Worm (Caenorhabditis elegans) whole organism, L3 larva: ENCODE results near the gene tmem-231.
"Not testable (repeated sequence)": the region's sequence is repeated elsewhere in the genome, so short reads cannot be mapped to it uniquely, and the experiment has no call there.

Experiments used
- R02D3.7 ChIP-seq: fragments of 150-350 bp; optimal IDR thresholded peaks from 2 replicates; lab custom pipeline; 2014; ENCODE audit warnings: missing biosample characterization, missing genetic modification characterization
- ZK546.5 ChIP-seq: sonication (generic microtip); optimal IDR thresholded peaks from 2 replicates; lab custom pipeline; 2017; ENCODE audit warnings: missing biosample characterization, missing genetic modification characterization
- ama-1 ChIP-seq: fragments of 150-350 bp; optimal IDR thresholded peaks from 2 replicates; lab custom pipeline; 2018
- ceh-16 ChIP-seq: sonication (generic microtip); optimal IDR thresholded peaks from 2 replicates; lab custom pipeline; 2017; ENCODE audit warnings: missing biosample characterization, missing genetic modification characterization
- ceh-28 ChIP-seq: fragments of 150-350 bp; optimal IDR thresholded peaks from 2 replicates; lab custom pipeline; 2014; ENCODE audit warnings: missing biosample characterization, missing genetic modification reagents, missing genetic modification characterization
- ceh-9 ChIP-seq: sonication (generic microtip); optimal IDR thresholded peaks from 2 replicates; lab custom pipeline; 2018; ENCODE audit warnings: missing biosample characterization, missing genetic modification characterization
- elt-1 ChIP-seq: fragments of 150-350 bp; optimal IDR thresholded peaks from 2 replicates; lab custom pipeline; 2014; ENCODE audit warnings: missing biosample characterization, missing genetic modification characterization
- elt-2 ChIP-seq: sonication (generic microtip); optimal IDR thresholded peaks from 2 replicates; lab custom pipeline; 2016; ENCODE audit warnings: missing genetic modification reagents, mild to moderate bottlenecking, missing genetic modification characterization, missing compliant biosample characterization
- eor-1 ChIP-seq, 2 experiments: fragments of 150-350 bp; optimal IDR thresholded peaks; 2 replicates each; lab custom pipeline; 2014 to 2018; ENCODE audit warnings: missing biosample characterization in 2 of 2, missing genetic modification characterization in 2 of 2
- fkh-2 ChIP-seq: fragments of 150-350 bp; optimal IDR thresholded peaks from 2 replicates; lab custom pipeline; 2014; ENCODE audit warnings: missing biosample characterization, missing genetic modification reagents, missing genetic modification characterization
- fos-1 ChIP-seq: fragments of 150-350 bp; optimal IDR thresholded peaks from 2 replicates; lab custom pipeline; 2014; ENCODE audit warnings: missing biosample characterization, missing genetic modification characterization
- hmg-11 ChIP-seq: sonication (generic microtip); optimal IDR thresholded peaks from 2 replicates; lab custom pipeline; 2016; ENCODE audit warnings: missing genetic modification characterization, missing compliant biosample characterization
- jun-1 ChIP-seq: fragments of 150-350 bp; optimal IDR thresholded peaks from 2 replicates; lab custom pipeline; 2014; ENCODE audit warnings: missing biosample characterization, missing genetic modification reagents, missing genetic modification characterization
- lin-15B ChIP-seq: fragments of 150-350 bp; optimal IDR thresholded peaks from 2 replicates; lab custom pipeline; 2014; ENCODE audit warnings: missing biosample characterization, missing genetic modification characterization
- mdl-1 ChIP-seq: fragments of 150-350 bp; optimal IDR thresholded peaks from 2 replicates; lab custom pipeline; 2014; ENCODE audit warnings: missing biosample characterization, missing genetic modification characterization
- mml-1 ChIP-seq: fragments of 150-350 bp; sonication (generic microtip); optimal IDR thresholded peaks from 3 replicates; lab custom pipeline; 2014; ENCODE audit warnings: missing biosample characterization, missing genetic modification characterization
- nfya-1 ChIP-seq: sonication (generic microtip); optimal IDR thresholded peaks from 2 replicates; lab custom pipeline; 2017; ENCODE audit warnings: missing genetic modification characterization, mild to moderate bottlenecking, missing compliant biosample characterization, antibody characterized with exemption, moderate library complexity; ENCODE audit not compliant: insufficient read depth
- nhr-11 ChIP-seq: fragments of 150-350 bp; optimal IDR thresholded peaks from 2 replicates; lab custom pipeline; 2014; ENCODE audit warnings: missing biosample characterization, missing genetic modification characterization
- nhr-23 ChIP-seq: fragments of 150-350 bp; optimal IDR thresholded peaks from 2 replicates; lab custom pipeline; 2014; ENCODE audit warnings: missing biosample characterization, missing genetic modification reagents, missing genetic modification characterization
- nhr-237 ChIP-seq: fragments of 150-350 bp; optimal IDR thresholded peaks from 2 replicates; lab custom pipeline; 2014; ENCODE audit warnings: missing biosample characterization, missing genetic modification characterization
- nhr-25 ChIP-seq: sonication (generic microtip); optimal IDR thresholded peaks from 2 replicates; lab custom pipeline; 2017; ENCODE audit warnings: missing biosample characterization, missing genetic modification characterization
- nhr-67 ChIP-seq: fragments of 150-350 bp; optimal IDR thresholded peaks from 2 replicates; lab custom pipeline; 2014; ENCODE audit warnings: missing biosample characterization, missing genetic modification characterization
- nhr-76 ChIP-seq: fragments of 150-350 bp; sonication (generic microtip); optimal IDR thresholded peaks from 5 replicates; lab custom pipeline; 2014; ENCODE audit warnings: missing biosample characterization, missing genetic modification characterization
- pha-4 ChIP-seq: fragments of 150-350 bp; optimal IDR thresholded peaks from 2 replicates; lab custom pipeline; 2014; ENCODE audit warnings: missing biosample characterization, missing genetic modification reagents, missing genetic modification characterization
- pqm-1 ChIP-seq: fragments of 150-350 bp; optimal IDR thresholded peaks from 2 replicates; lab custom pipeline; 2017; ENCODE audit warnings: missing biosample characterization, missing genetic modification characterization, inconsistent platforms
- snpc-4 ChIP-seq: fragments of 150-350 bp; optimal IDR thresholded peaks from 2 replicates; lab custom pipeline; 2014; ENCODE audit warnings: missing biosample characterization, missing genetic modification characterization
- tbx-2 ChIP-seq: sonication (generic microtip); optimal IDR thresholded peaks from 2 replicates; lab custom pipeline; 2016; ENCODE audit warnings: mild to moderate bottlenecking, missing genetic modification characterization, missing compliant biosample characterization
- unc-39 ChIP-seq: sonication (generic microtip); optimal IDR thresholded peaks from 4 replicates; lab custom pipeline; 2017; ENCODE audit warnings: missing biosample characterization, missing genetic modification characterization
- unc-62 ChIP-seq: fragments of 150-350 bp; sonication (generic microtip); optimal IDR thresholded peaks from 4 replicates; lab custom pipeline; 2014; ENCODE audit warnings: missing biosample characterization, missing genetic modification reagents, missing genetic modification characterization
- ztf-11 ChIP-seq: fragments of 150-350 bp; optimal IDR thresholded peaks from 2 replicates; lab custom pipeline; 2014; ENCODE audit warnings: missing biosample characterization, missing genetic modification characterization
- ztf-4 ChIP-seq: fragments of 150-350 bp; optimal IDR thresholded peaks from 2 replicates; lab custom pipeline; 2014; ENCODE audit warnings: missing biosample characterization, missing genetic modification characterization

The tmem-231 gene

DNA sequence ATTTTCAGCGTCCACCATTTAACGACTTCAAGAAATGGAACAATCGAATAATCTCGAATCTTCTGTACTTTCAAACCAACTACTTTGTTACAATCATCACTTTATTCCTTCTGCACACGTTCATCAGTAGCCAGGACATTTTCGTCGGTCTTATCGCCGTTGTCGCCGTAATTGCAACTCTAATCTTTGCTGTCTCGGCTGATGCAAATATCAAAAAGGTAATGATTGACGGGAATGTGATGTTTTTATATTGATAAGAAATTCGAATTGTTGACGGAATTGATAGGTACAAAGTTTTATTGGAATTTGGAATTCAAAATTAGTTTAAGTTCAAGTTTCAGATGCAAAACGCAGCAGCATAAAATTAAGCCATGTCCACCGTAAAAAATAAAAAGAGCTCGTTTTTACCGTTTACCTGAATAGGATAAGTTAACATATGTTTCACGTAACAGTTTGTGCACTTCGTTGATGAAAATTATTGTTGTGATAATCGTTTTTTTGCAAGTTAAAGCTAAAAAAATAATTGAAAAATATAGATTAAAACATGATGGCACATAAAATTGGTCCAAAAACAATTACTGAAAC, 46.2 kb upstream of the tmem-231 start:
- peak; percentile 59 for TF ChIP-seq pha-4 (tag; lab: Kevin White, UChicago)
- no peak for TF ChIP-seq unc-62 (GFP tag; lab: Kevin White, UChicago)
- TF ChIP-seq ztf-4 (tag; lab: Kevin White, UChicago): no peak
- TF ChIP-seq elt-2: peak; percentile 97
- TF ChIP-seq jun-1 (tag; lab: Kevin White, UChicago): peak; percentile 32
- TF ChIP-seq pqm-1 (tag; lab: Kevin White, UChicago): peak; percentile 89
- no peak for TF ChIP-seq mdl-1 (tag; lab: Kevin White, UChicago)

- TF ChIP-seq fkh-2 (no peak), nhr-237 (tag; lab: Kevin White, UChicago) (no peak), tbx-2 (tag; lab: Kevin White, UChicago) (no peak), ceh-9 (tag; lab: Kevin White, UChicago) (no peak), eor-1 (tag; optimal IDR thresholded peaks at IDR 0.05; lab: Kevin White, UChicago) (no peak), mml-1 (tag; lab: Kevin White, UChicago) (no peak), ZK546.5 (no peak), nhr-76 (tag; lab: Kevin White, UChicago) (no peak), nhr-25 (tag; lab: Kevin White, UChicago) (no peak), ztf-4 (tag; lab: Kevin White, UChicago) (no peak), R02D3.7 (no peak), ceh-28 (tag; lab: Kevin White, UChicago) (no peak)
- TF ChIP-seq, all 47 proteins: peak for 0
Measured at ce11 chrIV:8382695-8383094, 43.9 kb upstream of the tmem-231 start, which contains the start of gene D2096.9. TSS of gene D2096.9 (minus strand) at chrIV:8382795.

- TF ChIP-seq ztf-4 (tag; lab: Kevin White, UChicago) (no peak), unc-62 (GFP tag; lab: Kevin White, UChicago) (no peak), pha-4 (tag; lab: Kevin White, UChicago) (no peak), ZK546.5 (no peak), elt-1 (tag; lab: Kevin White, UChicago) (no peak), hmg-11 (tag; lab: Kevin White, UChicago) (no peak), snpc-4 (tag; lab: Kevin White, UChicago) (no peak), unc-39 (tag; lab: Kevin White, UChicago) (no peak)
Measured at ce11 chrIV:8384737-8385136, 41.8 kb upstream of the tmem-231 start.

- TF ChIP-seq nhr-67 (tag; lab: Kevin White, UChicago) (no peak), nhr-25 (tag; lab: Kevin White, UChicago) (no peak), ztf-11 (tag; lab: Kevin White, UChicago) (no peak), mdl-1 (tag; lab: Kevin White, UChicago) (no peak), unc-62 (GFP tag; lab: Kevin White, UChicago) (no peak), nfya-1 (tag; lab: Kevin White, UChicago) (no peak), R02D3.7 (no peak), fos-1 (tag; lab: Kevin White, UChicago) (no peak), ceh-9 (tag; lab: Kevin White, UChicago) (no peak), elt-1 (tag; lab: Kevin White, UChicago) (no peak), ama-1 (lab: Kevin White, UChicago) (no peak), hmg-11 (tag; lab: Kevin White, UChicago) (no peak), ceh-16 (tag; lab: Kevin White, UChicago) (no peak), nhr-11 (tag; lab: Kevin White, UChicago) (no peak), lin-15B (tag; lab: Kevin White, UChicago) (no peak), nhr-237 (tag; lab: Kevin White, UChicago) (no peak), pha-4 (tag; lab: Kevin White, UChicago) (no peak)
Measured at ce11 chrIV:8385662-8386061, 40.9 kb upstream of the tmem-231 start.

DNA sequence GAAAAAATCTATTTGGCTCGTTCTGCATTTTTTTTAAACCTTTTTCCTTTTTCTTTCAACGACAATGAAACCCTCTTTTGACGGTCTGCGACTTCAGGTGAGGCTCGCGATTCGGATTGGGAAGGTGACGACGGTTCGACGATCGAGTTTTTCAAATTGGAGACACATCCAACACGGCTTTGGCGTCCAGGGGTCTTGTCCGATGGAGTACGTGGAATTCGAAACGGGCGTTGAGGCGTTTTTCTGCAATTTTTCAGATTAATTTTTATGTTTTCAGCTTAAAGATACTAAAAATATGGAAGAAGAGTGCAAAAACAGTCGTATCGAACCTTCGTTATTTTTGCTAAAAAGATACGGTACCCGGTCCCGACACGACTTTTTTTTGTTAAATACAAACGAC, 37.4 kb upstream of the tmem-231 start, which contains the start of gene D2096.10:
D2096.10 (minus strand) TSS at position 101 of the 400 bp plus-strand sequence.
- TF ChIP-seq ztf-4, nhr-23, elt-1 (tag; lab: Kevin White, UChicago): not testable (repeated sequence)
